Worm (Caenorhabditis elegans): ENCODE data around the gene C14F11.4.

The C14F11.4 gene

ce11 chrX:6256430-6256829, 23.6 kb upstream of the C14F11.4 start:
- no peak for TF ChIP-seq tra-4 (tag; optimal IDR thresholded peaks at IDR 0.05)
- no peak for TF ChIP-seq ceh-13 (GFP tag; optimal IDR thresholded peaks at IDR 0.05)
- no peak for TF ChIP-seq sea-1 (GFP tag; conservative IDR thresholded peaks at IDR 0.05)
- TF ChIP-seq ama-1 (optimal IDR thresholded peaks at IDR 0.05), result no peak
- no peak for TF ChIP-seq F13C5.2 (tag; optimal IDR thresholded peaks at IDR 0.05)
- TF ChIP-seq hmbx-1 (tag; optimal IDR thresholded peaks at IDR 0.05), result no peak
- TF ChIP-seq ets-7 (tag; optimal IDR thresholded peaks at IDR 0.05), result no peak
- TF ChIP-seq tbx-11 (GFP tag; IDR thresholded peaks at IDR 0.05), result no peak
- TF ChIP-seq flt-1 (GFP tag; IDR thresholded peaks at IDR 0.05), result no peak
- TF ChIP-seq aly-1 (tag; optimal IDR thresholded peaks at IDR 0.05), result no peak
- no peak for TF ChIP-seq hmg-4 (GFP tag; optimal IDR thresholded peaks at IDR 0.05)
- TF ChIP-seq B0310.2 (tag; optimal IDR thresholded peaks at IDR 0.05), result no peak
- TF ChIP-seq ceh-36 (tag; optimal IDR thresholded peaks at IDR 0.05), result no peak
- TF ChIP-seq scrt-1 (GFP tag; IDR thresholded peaks at IDR 0.05), result no peak

ce11 chrX:6255561-6255960, 22.7 kb upstream of the C14F11.4 start:
- peak; percentile 6 for TF ChIP-seq ets-7 (tag; optimal IDR thresholded peaks at IDR 0.05)
- TF ChIP-seq ama-1 (optimal IDR thresholded peaks at IDR 0.05), result no peak
- no peak for TF ChIP-seq tra-4 (tag; optimal IDR thresholded peaks at IDR 0.05)
- no peak for TF ChIP-seq aly-1 (tag; optimal IDR thresholded peaks at IDR 0.05)
- TF ChIP-seq tbx-11 (GFP tag; IDR thresholded peaks at IDR 0.05), result 0 out of 2 replicates have a peak, but pooled peaks have one; percentile 35
- peak; percentile 58 for TF ChIP-seq hmg-4 (GFP tag; optimal IDR thresholded peaks at IDR 0.05)
- TF ChIP-seq sea-1 (GFP tag; conservative IDR thresholded peaks at IDR 0.05), result 0 out of 2 replicates have a peak, but pooled peaks have one; percentile 32
- no peak for TF ChIP-seq B0310.2 (tag; optimal IDR thresholded peaks at IDR 0.05)
- no peak for TF ChIP-seq F13C5.2 (tag; optimal IDR thresholded peaks at IDR 0.05)
- peak; percentile 49 for TF ChIP-seq ceh-36 (tag; optimal IDR thresholded peaks at IDR 0.05)

- TF ChIP-seq hmg-4 (GFP tag; optimal IDR thresholded peaks at IDR 0.05) (no peak), hnd-1 (tag; optimal IDR thresholded peaks at IDR 0.05) (no peak), hmbx-1 (tag; optimal IDR thresholded peaks at IDR 0.05) (no peak), F13C5.2 (tag; optimal IDR thresholded peaks at IDR 0.05) (no peak), tra-4 (tag; optimal IDR thresholded peaks at IDR 0.05) (no peak), ets-7 (tag; optimal IDR thresholded peaks at IDR 0.05) (no peak)
Measured at ce11 chrX:6254671-6255031, 21.8 kb upstream of the C14F11.4 start.

ce11 chrX:6253899-6254670, 21.2 kb upstream of the C14F11.4 start:
- TF ChIP-seq tbx-37 (GFP tag; conservative IDR thresholded peaks at IDR 0.05), result no peak
- no peak for TF ChIP-seq F13C5.2 (tag; optimal IDR thresholded peaks at IDR 0.05)
- TF ChIP-seq B0310.2 (tag; optimal IDR thresholded peaks at IDR 0.05), result no peak
- TF ChIP-seq flt-1 (GFP tag; IDR thresholded peaks at IDR 0.05), result no peak
- no peak for TF ChIP-seq aly-1 (tag; optimal IDR thresholded peaks at IDR 0.05)
- TF ChIP-seq tra-4 (tag; optimal IDR thresholded peaks at IDR 0.05), result no peak
- 0 out of 2 replicates have a peak, but pooled peaks have one; percentile 11 for TF ChIP-seq pes-1 (GFP tag; IDR thresholded peaks at IDR 0.05)
- TF ChIP-seq ceh-36 (tag; optimal IDR thresholded peaks at IDR 0.05), result peak; percentile 24
- no peak for TF ChIP-seq ets-7 (tag; optimal IDR thresholded peaks at IDR 0.05)
- TF ChIP-seq ceh-13 (GFP tag; optimal IDR thresholded peaks at IDR 0.05), result no peak
- TF ChIP-seq ama-1 (optimal IDR thresholded peaks at IDR 0.05), result no peak
- TF ChIP-seq tbx-11 (GFP tag; IDR thresholded peaks at IDR 0.05), result no peak
- no peak for TF ChIP-seq hmbx-1 (tag; optimal IDR thresholded peaks at IDR 0.05)
- TF ChIP-seq sea-1 (GFP tag; conservative IDR thresholded peaks at IDR 0.05), result peak; percentile 56; the same call in 1 of the 2 replicates
- TF ChIP-seq hnd-1 (tag; optimal IDR thresholded peaks at IDR 0.05), result no peak
- TF ChIP-seq hmg-4 (GFP tag; optimal IDR thresholded peaks at IDR 0.05), result peak; percentile 67
- TF ChIP-seq scrt-1 (GFP tag; IDR thresholded peaks at IDR 0.05), result no peak

ce11 chrX:6253566-6253898, 20.7 kb upstream of the C14F11.4 start:
- TF ChIP-seq ets-7 (tag; optimal IDR thresholded peaks at IDR 0.05) (no peak), hnd-1 (tag; optimal IDR thresholded peaks at IDR 0.05) (no peak), scrt-1 (GFP tag; IDR thresholded peaks at IDR 0.05) (no peak), hmbx-1 (tag; optimal IDR thresholded peaks at IDR 0.05) (no peak), pes-1 (GFP tag; IDR thresholded peaks at IDR 0.05) (no peak), B0310.2 (tag; optimal IDR thresholded peaks at IDR 0.05) (no peak), flt-1 (GFP tag; IDR thresholded peaks at IDR 0.05) (no peak), ama-1 (optimal IDR thresholded peaks at IDR 0.05) (no peak), tbx-37 (GFP tag; conservative IDR thresholded peaks at IDR 0.05) (no peak), ceh-36 (tag; optimal IDR thresholded peaks at IDR 0.05) (no peak), tbx-11 (GFP tag; IDR thresholded peaks at IDR 0.05) (no peak), F13C5.2 (tag; optimal IDR thresholded peaks at IDR 0.05) (no peak)

ce11 chrX:6253160-6253559, 20.3 kb upstream of the C14F11.4 start:
- no peak for TF ChIP-seq hmbx-1 (tag; optimal IDR thresholded peaks at IDR 0.05)
- TF ChIP-seq hnd-1 (tag; optimal IDR thresholded peaks at IDR 0.05), result no peak
- TF ChIP-seq tbx-37 (GFP tag; conservative IDR thresholded peaks at IDR 0.05), result no peak
- no peak for TF ChIP-seq pes-1 (GFP tag; IDR thresholded peaks at IDR 0.05)
- no peak for TF ChIP-seq hmg-4 (GFP tag; optimal IDR thresholded peaks at IDR 0.05)
- TF ChIP-seq ama-1 (optimal IDR thresholded peaks at IDR 0.05), result no peak
- no peak for TF ChIP-seq B0310.2 (tag; optimal IDR thresholded peaks at IDR 0.05)
- TF ChIP-seq F13C5.2 (tag; optimal IDR thresholded peaks at IDR 0.05), result no peak
- TF ChIP-seq flt-1 (GFP tag; IDR thresholded peaks at IDR 0.05), result no peak
- no peak for TF ChIP-seq tra-4 (tag; optimal IDR thresholded peaks at IDR 0.05)
- no peak for TF ChIP-seq sea-1 (GFP tag; conservative IDR thresholded peaks at IDR 0.05)
- no peak for TF ChIP-seq ceh-13 (GFP tag; optimal IDR thresholded peaks at IDR 0.05)
- TF ChIP-seq ets-7 (tag; optimal IDR thresholded peaks at IDR 0.05), result no peak
- no peak for TF ChIP-seq aly-1 (tag; optimal IDR thresholded peaks at IDR 0.05)
- no peak for TF ChIP-seq scrt-1 (GFP tag; IDR thresholded peaks at IDR 0.05)
- TF ChIP-seq tbx-11 (GFP tag; IDR thresholded peaks at IDR 0.05), result no peak
- no peak for TF ChIP-seq ceh-36 (tag; optimal IDR thresholded peaks at IDR 0.05)

- TF ChIP-seq ets-7 (tag; optimal IDR thresholded peaks at IDR 0.05) (peak; percentile 14), tra-4 (tag; optimal IDR thresholded peaks at IDR 0.05) (no peak)
Measured at ce11 chrX:6252752-6253151, 19.9 kb upstream of the C14F11.4 start.
